Fruit fly (Drosophila melanogaster) whole organism, pupa: ENCODE data around the gene CG14960.

Experiments
- CG15710 ChIP-seq: fragments of 200-800 bp; sonication (Bioruptor generic); optimal IDR thresholded peaks from 2 replicates; lab custom pipeline; 2018; ENCODE audit warnings: missing biosample characterization, mild to moderate bottlenecking, missing genetic modification characterization, moderate library complexity
- CG17806 ChIP-seq: fragments of 200-800 bp; sonication (Bioruptor generic); optimal IDR thresholded peaks from 2 replicates; lab custom pipeline; 2018; ENCODE audit warnings: missing biosample characterization, mild to moderate bottlenecking, missing genetic modification characterization, moderate library complexity
- CG34367 ChIP-seq: fragments of 200-800 bp; sonication (Bioruptor generic); optimal IDR thresholded peaks from 2 replicates; lab custom pipeline; 2018; ENCODE audit warnings: missing biosample characterization, mild to moderate bottlenecking, missing genetic modification characterization
- CG4496 ChIP-seq: fragments of 200-800 bp; sonication (Bioruptor generic); IDR thresholded peaks from 3 replicates; pipeline ENCODE4 v1.3.6; 2022; ENCODE audit warnings: missing biosample characterization, missing genetic modification characterization
- Pif1B ChIP-seq: fragments of 200-800 bp; sonication (Bioruptor generic); optimal IDR thresholded peaks from 3 replicates; lab custom pipeline; 2016; ENCODE audit warnings: missing biosample characterization, missing genetic modification characterization

dm6 chr3L:3245189-3245588 is 25.6 kb upstream of the CG14960 start:
- TF ChIP-seq CG15710 (tag; lab: Kevin White, UChicago): peak; percentile 95
- TF ChIP-seq CG17806: peak; percentile 88
- TF ChIP-seq CG4496 (GFP tag; lab: Robert Waterston, UW): peak; percentile 57; the same call in 2 of the 3 replicates
- TF ChIP-seq CG34367: peak; percentile 92
- peak; percentile 84 for TF ChIP-seq Pif1B (GFP tag; lab: Kevin White, UChicago)
